Worm (Caenorhabditis elegans) whole organism, mixed stage, embryonic: Measurements from ENCODE around the gene T20B12.5.

Experiments used
- blmp-1 ChIP-seq: fragments of 150-350 bp; optimal IDR thresholded peaks from 2 replicates; lab custom pipeline; 2014; ENCODE audit warnings: missing biosample characterization, missing genetic modification characterization
- ceh-83 ChIP-seq: fragments of 200-800 bp; sonication (Bioruptor generic); optimal IDR thresholded peaks from 2 replicates; lab custom pipeline; 2018; ENCODE audit warnings: mild to moderate bottlenecking, missing genetic modification characterization, missing compliant biosample characterization
- mab-5 ChIP-seq: fragments of 150-350 bp; optimal IDR thresholded peaks from 2 replicates; lab custom pipeline; 2014; ENCODE audit warnings: missing biosample characterization, missing genetic modification characterization
- nhr-12 ChIP-seq: fragments of 150-350 bp; optimal IDR thresholded peaks from 2 replicates; lab custom pipeline; 2014; ENCODE audit warnings: missing biosample characterization, missing genetic modification characterization
- nhr-28 ChIP-seq: fragments of 150-350 bp; optimal IDR thresholded peaks from 2 replicates; lab custom pipeline; 2014; ENCODE audit warnings: missing biosample characterization, missing genetic modification characterization
- nhr-76 ChIP-seq: sonication (generic microtip); optimal IDR thresholded peaks from 2 replicates; lab custom pipeline; 2017; ENCODE audit warnings: missing biosample characterization, missing genetic modification characterization
- sem-2 ChIP-seq: fragments of 200-800 bp; sonication (Bioruptor generic); optimal IDR thresholded peaks from 2 replicates; lab custom pipeline; 2018; ENCODE audit warnings: mild to moderate bottlenecking, missing genetic modification characterization, missing compliant biosample characterization
- snpc-4 ChIP-seq: fragments of 150-350 bp; optimal IDR thresholded peaks from 2 replicates; lab custom pipeline; 2014; ENCODE audit warnings: missing biosample characterization, missing genetic modification characterization
- sptf-1 ChIP-seq: sonication (generic microtip); optimal IDR thresholded peaks from 2 replicates; lab custom pipeline; 2017; ENCODE audit warnings: mild to moderate bottlenecking, missing genetic modification characterization, moderate library complexity, missing compliant biosample characterization
- unc-39 ChIP-seq: fragments of 150-350 bp; optimal IDR thresholded peaks from 2 replicates; lab custom pipeline; 2014; ENCODE audit warnings: missing biosample characterization, missing genetic modification characterization
- ztf-11 ChIP-seq: fragments of 150-350 bp; optimal IDR thresholded peaks from 2 replicates; lab custom pipeline; 2014; ENCODE audit warnings: missing biosample characterization, missing genetic modification characterization

ce11 chrIII:7376143-7376802, 9.4 kb upstream of the T20B12.5 start:
- TF ChIP-seq sptf-1 (peak; percentile 12), snpc-4 (tag; lab: Kevin White, UChicago) (no peak), sem-2 (no peak), nhr-76 (tag; lab: Kevin White, UChicago) (no peak), unc-39 (tag; lab: Kevin White, UChicago) (no peak), blmp-1 (tag; lab: Kevin White, UChicago) (no peak), mab-5 (tag; lab: Kevin White, UChicago) (no peak), nhr-28 (tag; lab: Kevin White, UChicago) (no peak), nhr-12 (tag; lab: Kevin White, UChicago) (no peak), ceh-83 (no peak), ztf-11 (tag; lab: Kevin White, UChicago) (no peak)
